Worm (Caenorhabditis elegans) whole organism, mixed stage, embryonic: ENCODE data around the gene F13B12.7.

Experiments used
- cnd-1 ChIP-seq: fragments of 200-800 bp; sonication (Bioruptor generic); optimal IDR thresholded peaks from 2 replicates; lab custom pipeline; 2018; ENCODE audit warnings: mild to moderate bottlenecking, missing genetic modification characterization, missing compliant biosample characterization
- lsy-2 ChIP-seq: fragments of 150-350 bp; optimal IDR thresholded peaks from 2 replicates; lab custom pipeline; 2014; ENCODE audit warnings: missing biosample characterization, missing genetic modification characterization
- nhr-237 ChIP-seq: fragments of 150-350 bp; optimal IDR thresholded peaks from 2 replicates; lab custom pipeline; 2014; ENCODE audit warnings: missing biosample characterization, missing genetic modification characterization
- pha-4 ChIP-seq: fragments of 150-350 bp; optimal IDR thresholded peaks from 2 replicates; lab custom pipeline; 2018; ENCODE audit warnings: missing biosample characterization, missing genetic modification reagents, missing genetic modification characterization
- sptf-1 ChIP-seq: sonication (generic microtip); optimal IDR thresholded peaks from 2 replicates; lab custom pipeline; 2017; ENCODE audit warnings: mild to moderate bottlenecking, missing genetic modification characterization, moderate library complexity, missing compliant biosample characterization
- tbx-8 ChIP-seq: fragments of 200-800 bp; sonication (Bioruptor generic); optimal IDR thresholded peaks from 2 replicates; lab custom pipeline; 2018; ENCODE audit warnings: mild to moderate bottlenecking, missing genetic modification characterization, moderate library complexity, missing compliant biosample characterization
- ztf-11 ChIP-seq: fragments of 150-350 bp; optimal IDR thresholded peaks from 2 replicates; lab custom pipeline; 2014; ENCODE audit warnings: missing biosample characterization, missing genetic modification characterization

DNA sequence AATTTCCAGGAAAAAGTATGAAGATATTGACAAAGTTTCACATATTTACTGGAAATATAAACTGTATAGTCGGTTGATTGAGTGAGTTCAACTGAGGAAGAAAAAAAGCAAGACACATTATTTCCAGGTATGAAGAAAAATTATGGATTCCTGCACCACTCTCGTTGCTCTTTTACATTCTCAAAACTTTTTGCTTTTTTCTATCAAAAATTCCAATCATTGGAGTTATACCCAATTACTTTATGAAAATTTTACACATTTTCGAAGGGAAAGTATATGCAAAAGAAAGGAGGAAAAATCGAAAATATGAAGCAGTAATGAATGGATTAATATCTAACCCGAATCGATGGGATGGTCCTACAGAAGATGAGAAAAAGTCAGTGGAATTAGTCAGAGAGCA, 706 bp upstream of the F13B12.7 start:
- TF ChIP-seq pha-4 (no peak), tbx-8 (GFP tag; lab: Kevin White, UChicago) (no peak), sptf-1 (tag; lab: Kevin White, UChicago) (no peak), ztf-11 (no peak), nhr-237 (tag; lab: Kevin White, UChicago) (no peak), cnd-1 (tag; lab: Kevin White, UChicago) (no peak), lsy-2 (tag; lab: Kevin White, UChicago) (no peak)
